Fruit fly (Drosophila melanogaster) whole organism: ENCODE results near the gene CG43084.

ENCODE experiments used
- CG8478 ChIP-seq: fragments of >200 bp; optimal IDR thresholded peaks from 2 replicates; lab custom pipeline; 2018; ENCODE audit warnings: inconsistent platforms
- pan ChIP-seq: fragments of >200 bp; optimal IDR thresholded peaks from 2 replicates; lab custom pipeline; 2017
- psq ChIP-seq: fragments of >200 bp; optimal IDR thresholded peaks from 2 replicates; lab custom pipeline; 2017
- usp ChIP-seq: fragments of >200 bp; optimal IDR thresholded peaks from 2 replicates; lab custom pipeline; 2017; ENCODE audit warnings: missing biosample characterization, missing genetic modification characterization, mixed read lengths

DNA sequence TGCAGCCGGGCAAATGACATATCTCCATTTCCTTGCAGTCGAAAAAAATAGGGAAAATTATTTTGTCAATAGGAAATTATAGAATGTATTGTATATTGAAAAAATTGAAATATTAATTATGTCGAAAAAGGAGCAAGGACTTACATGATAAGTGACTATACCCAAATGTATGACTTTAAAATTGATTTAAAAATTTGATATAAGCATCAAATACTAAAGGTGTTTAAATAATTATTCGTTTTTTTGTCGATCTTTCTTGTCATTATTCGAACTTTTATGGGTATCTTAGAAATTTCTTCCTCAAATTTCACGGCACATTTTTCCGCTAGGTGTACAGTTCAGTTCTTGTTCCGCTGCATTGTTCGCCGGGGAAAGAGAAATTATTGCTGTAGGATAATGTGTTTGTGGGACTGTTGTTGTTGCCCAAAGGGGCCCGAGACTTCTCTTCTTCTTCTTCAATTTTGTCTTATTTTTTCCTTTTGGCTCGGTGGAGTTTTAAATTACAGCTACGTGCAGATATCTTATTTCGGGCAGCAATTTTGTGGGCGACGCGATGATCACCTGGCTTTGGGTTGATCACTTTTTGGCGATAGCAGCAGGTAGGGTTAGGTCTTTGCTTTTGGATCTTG lies 49.8 kb downstream of the CG43084 start:
- no peak for TF ChIP-seq pan (lab: Kevin White, UChicago)
- TF ChIP-seq psq: no peak
- TF ChIP-seq usp (GFP tag; lab: Kevin White, UChicago): no peak
- TF ChIP-seq CG8478: no peak
